Worm (Caenorhabditis elegans): ENCODE measurements around the gene crn-7.

crn-7 gene

DNA sequence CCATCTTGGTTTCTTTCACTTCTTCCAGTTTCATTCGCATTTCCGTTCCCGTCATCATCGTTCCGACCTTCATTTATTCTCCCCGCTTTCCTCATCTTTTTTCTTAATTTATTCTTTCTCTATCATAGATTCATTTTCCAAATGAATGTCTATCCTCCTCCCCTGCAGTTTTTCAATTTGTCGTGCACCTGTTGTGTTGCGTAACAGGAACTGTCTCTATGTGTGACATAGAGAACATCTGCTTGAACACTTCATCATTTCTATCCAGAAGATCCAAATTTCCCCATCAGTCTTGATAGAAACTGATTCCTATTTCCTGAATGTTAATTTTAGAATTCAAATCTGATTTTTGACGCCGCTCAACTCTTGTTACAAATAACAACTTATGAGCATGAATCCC is 15.2 kb downstream of the crn-7 start:
- TF ChIP-seq syd-9 (tag; optimal IDR thresholded peaks at IDR 0.05) (no peak), unc-86 (tag; optimal IDR thresholded peaks at IDR 0.05) (no peak), pax-1 (tag; optimal IDR thresholded peaks at IDR 0.05) (no peak), unc-42 (tag; optimal IDR thresholded peaks at IDR 0.05) (no peak), T23F11.4 (GFP tag; optimal IDR thresholded peaks at IDR 0.05) (no peak), ceh-9 (tag; optimal IDR thresholded peaks at IDR 0.05) (no peak), hlh-30 (tag; optimal IDR thresholded peaks at IDR 0.05; ENCODE audit: insufficient read depth) (no peak), ceh-2 (tag; optimal IDR thresholded peaks at IDR 0.05) (no peak), nfya-1 (tag; optimal IDR thresholded peaks at IDR 0.05) (no peak)

DNA sequence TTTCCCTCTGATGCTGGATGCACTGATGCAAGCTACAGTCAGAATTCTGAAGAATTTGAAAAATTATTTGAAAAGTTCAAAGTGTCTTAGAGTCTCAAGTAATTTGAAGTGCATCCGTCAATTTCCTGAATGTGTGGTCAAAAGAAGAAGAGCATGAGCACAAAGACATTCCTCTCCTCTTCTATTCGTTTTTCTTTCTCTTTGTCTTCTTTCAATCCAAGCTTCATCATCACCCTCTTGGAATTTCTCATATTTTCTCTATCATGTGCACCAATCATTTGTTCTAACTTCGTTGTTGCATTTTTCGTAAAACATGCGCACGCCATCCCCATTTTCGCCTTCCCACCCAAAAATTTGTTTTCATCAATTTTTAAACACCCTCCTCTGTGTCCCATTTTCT is 17.7 kb downstream of the crn-7 start:
- TF ChIP-seq ztf-16 (tag; optimal IDR thresholded peaks at IDR 0.05) (no peak), unc-42 (tag; optimal IDR thresholded peaks at IDR 0.05) (peak; percentile 61)

DNA sequence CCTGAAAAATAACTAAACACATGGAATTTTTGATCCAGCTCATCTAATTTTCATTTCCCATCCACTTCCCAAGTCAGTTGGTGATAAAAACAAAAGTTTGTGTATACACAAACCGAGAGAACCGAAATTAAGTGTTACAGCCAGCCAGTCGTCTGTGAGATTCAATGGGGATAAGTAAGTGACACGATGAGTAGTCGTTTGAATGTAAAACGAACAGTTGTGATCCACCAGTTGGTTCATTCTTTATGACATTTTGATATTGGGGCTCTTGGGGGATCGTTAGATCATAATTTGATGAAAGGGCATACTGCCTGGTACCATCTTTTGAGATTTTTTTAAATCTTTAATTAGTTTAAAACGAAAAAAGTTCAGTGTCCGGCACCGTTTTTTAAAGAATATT is 18.5 kb downstream of the crn-7 start:
- TF ChIP-seq syd-9 (tag; optimal IDR thresholded peaks at IDR 0.05): no peak
- no peak for TF ChIP-seq C08G9.2 (tag; optimal IDR thresholded peaks at IDR 0.05)
- TF ChIP-seq ceh-14 (tag; optimal IDR thresholded peaks at IDR 0.05): no peak

DNA sequence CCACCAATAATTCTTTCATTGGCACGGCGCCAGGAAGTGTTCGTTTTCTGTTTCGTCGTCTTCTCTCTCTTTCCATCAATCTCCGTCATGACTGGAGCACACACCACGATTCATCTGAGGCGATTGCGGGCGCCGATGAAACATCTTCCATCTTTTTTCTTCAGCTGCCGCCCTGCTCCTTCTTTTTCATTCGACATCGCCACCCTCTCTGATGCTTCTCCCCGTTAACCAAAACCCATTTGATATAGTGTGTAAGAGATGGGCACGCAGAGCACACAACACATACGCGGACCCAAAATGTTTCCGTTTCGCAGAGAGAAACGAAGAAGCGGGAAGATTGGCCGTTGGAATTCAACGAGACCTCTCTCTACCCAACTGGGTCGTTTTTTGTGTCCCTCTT is 19.2 kb downstream of the crn-7 start:
- TF ChIP-seq rnt-1 (tag; optimal IDR thresholded peaks at IDR 0.05) (peak; percentile 34), unc-55 (GFP tag; optimal IDR thresholded peaks at IDR 0.05) (peak; percentile 46), ztf-16 (tag; optimal IDR thresholded peaks at IDR 0.05) (no peak), ceh-19 (GFP tag; optimal IDR thresholded peaks at IDR 0.05) (peak; percentile 45), unc-42 (tag; optimal IDR thresholded peaks at IDR 0.05) (peak; percentile 44), nfya-1 (tag; optimal IDR thresholded peaks at IDR 0.05) (peak; percentile 44), F13H6.1 (tag; optimal IDR thresholded peaks at IDR 0.05) (peak; percentile 17), ceh-18 (tag; optimal IDR thresholded peaks at IDR 0.05) (peak; percentile 62), ttx-3 (tag; optimal IDR thresholded peaks at IDR 0.05) (no peak)

DNA sequence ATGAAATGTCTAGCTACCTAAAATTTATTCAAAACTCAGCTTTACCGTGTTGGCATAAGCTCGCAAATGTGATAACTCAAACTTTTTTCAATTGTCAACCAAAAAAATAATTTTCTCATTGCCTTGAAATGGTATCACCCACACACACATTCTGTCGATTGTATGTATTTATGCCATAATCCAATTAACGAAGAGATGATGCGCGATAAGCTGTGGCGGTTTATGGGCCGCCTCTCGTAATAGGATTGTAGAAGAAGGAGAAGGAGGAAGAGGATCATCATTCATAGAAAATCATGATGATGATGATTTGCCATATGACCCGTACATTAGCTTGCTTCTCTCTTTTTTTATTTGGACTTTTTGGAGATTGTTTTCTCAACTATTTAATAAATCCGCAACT is 20.9 kb downstream of the crn-7 start:
- TF ChIP-seq lin-11 (tag; optimal IDR thresholded peaks at IDR 0.05) (no peak), unc-42 (tag; optimal IDR thresholded peaks at IDR 0.05) (peak; percentile 85)

DNA sequence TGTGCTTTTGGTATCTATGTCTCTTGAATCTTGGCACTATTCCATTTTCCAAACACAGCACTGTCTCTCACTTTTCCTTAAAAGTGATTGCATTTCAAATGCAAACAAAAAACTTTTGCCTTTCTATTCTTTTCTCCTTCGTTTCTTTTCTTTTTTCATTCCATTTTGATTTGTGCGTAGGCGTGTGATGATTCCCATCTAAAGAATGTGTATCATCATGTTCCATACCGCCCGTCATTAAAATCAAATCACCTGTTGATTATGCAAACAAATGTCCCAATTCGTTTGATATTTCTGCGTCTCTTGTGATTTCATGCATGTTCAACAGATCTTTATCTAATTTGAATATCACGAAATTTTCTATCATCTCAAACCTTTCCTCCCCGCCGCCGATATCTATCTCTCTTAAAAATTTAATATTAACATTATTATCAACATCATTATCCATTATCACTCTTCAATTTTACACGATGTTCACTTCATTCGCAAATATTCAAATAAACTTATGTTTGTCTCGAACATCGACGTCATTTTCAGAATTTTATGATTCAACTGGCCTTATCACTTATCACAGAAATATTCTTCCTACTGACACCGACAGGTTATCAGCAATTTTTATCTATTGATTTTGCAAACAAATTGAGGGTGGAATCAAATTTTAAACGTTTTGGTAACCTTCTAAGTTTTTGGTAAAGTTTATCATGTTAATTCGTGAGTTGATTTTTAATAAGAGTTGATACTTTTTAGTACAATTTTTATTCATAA is 23.1 kb downstream of the crn-7 start:
- TF ChIP-seq che-1 (tag; optimal IDR thresholded peaks at IDR 0.05) (no peak), elt-2 (tag; optimal IDR thresholded peaks at IDR 0.05) (peak; percentile 89), sdc-2 (tag; optimal IDR thresholded peaks at IDR 0.05) (no peak), hlh-15 (tag; optimal IDR thresholded peaks at IDR 0.05) (no peak), ceh-30 (tag; optimal IDR thresholded peaks at IDR 0.05) (no peak)

DNA sequence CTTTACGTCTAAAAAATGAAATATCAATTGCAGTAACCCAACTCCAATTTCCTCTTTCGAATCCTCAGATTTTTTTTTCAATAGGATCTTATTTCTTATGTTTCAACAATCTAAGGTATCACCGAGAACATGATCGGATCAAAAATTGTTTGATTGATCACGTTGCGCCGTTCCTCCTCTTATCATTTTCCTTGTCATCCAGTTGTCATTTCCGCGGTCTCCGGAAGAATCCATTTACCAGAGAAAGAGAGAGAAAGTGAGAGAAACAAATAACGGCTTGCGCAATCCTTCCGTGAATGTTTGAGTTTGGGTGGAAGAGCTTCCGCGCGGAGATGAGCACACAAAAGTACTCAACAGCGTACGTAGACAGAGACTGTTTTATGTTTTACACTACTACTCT is 24.9 kb downstream of the crn-7 start:
- TF ChIP-seq nfya-1 (tag; optimal IDR thresholded peaks at IDR 0.05) (no peak), madf-2 (tag; optimal IDR thresholded peaks at IDR 0.05) (no peak), unc-55 (GFP tag; optimal IDR thresholded peaks at IDR 0.05) (peak; percentile 56), ahr-1 (tag; optimal IDR thresholded peaks at IDR 0.05) (no peak)

DNA sequence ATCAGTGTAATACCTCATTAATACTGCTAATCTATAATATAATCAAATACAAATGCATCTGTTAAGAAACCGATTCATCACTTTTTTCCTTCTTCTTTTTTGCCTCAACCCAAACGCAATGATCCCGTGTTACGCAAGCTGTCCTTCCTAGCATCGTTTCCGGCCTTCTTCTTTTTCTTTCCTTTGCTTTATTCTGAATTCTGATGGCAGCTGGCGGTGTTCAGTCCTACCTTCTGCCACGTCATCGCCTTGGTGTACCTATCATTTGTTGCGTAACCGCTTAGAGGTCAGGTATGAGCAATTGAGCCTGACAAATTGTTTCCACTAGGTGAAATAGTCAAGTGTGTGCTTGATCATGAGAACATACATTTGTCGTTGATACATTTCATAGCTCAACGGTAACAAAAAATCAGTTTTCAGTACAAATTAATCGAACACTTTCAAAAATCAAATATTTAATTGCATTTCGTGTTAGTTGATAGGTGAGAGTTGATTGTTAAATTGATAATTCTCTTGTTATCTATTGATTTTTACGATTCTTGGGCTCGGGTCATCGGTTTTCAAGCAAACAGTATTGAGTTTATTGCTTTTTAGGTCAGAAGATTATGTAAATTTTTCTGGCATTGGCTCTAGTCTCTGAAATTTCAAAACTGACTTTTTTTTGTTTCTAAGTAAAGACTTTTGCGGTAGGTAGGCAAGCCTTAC is 30.0 kb downstream of the crn-7 start:
- TF ChIP-seq tbx-2 (tag; optimal IDR thresholded peaks at IDR 0.05): peak; percentile 37
- TF ChIP-seq ceh-45 (GFP tag; IDR thresholded peaks at IDR 0.05): no peak
- TF ChIP-seq ceh-19 (GFP tag; optimal IDR thresholded peaks at IDR 0.05): no peak
- TF ChIP-seq elt-2 (tag; optimal IDR thresholded peaks at IDR 0.05): peak; percentile 30
- no peak for TF ChIP-seq hlh-8 (tag; optimal IDR thresholded peaks at IDR 0.05)

Data from whole organism, late embryonic.